Worm (Caenorhabditis elegans) whole organism, young adult: ENCODE results near the gene R05H5.7.
A peak's percentile ranks its signal among the peaks of the same experiment; 100 is the strongest.

Experiments used
- B0336.3 ChIP-seq: fragments of 200-800 bp; sonication (Bioruptor generic); IDR thresholded peaks from 2 replicates; pipeline ENCODE4 v1.3.6; 2022; ENCODE audit warnings: missing genetic modification characterization, missing compliant biosample characterization
- F23B12.7 ChIP-seq: sonication (generic microtip); optimal IDR thresholded peaks from 2 replicates; lab custom pipeline; 2017; ENCODE audit warnings: missing genetic modification characterization, mild to moderate bottlenecking, missing compliant biosample characterization, antibody characterized with exemption, moderate library complexity; ENCODE audit not compliant: insufficient read depth
- F57C9.4 ChIP-seq: sonication (generic microtip); optimal IDR thresholded peaks from 2 replicates; lab custom pipeline; 2017; ENCODE audit warnings: mild to moderate bottlenecking, missing genetic modification characterization, missing compliant biosample characterization
- K11D2.4 ChIP-seq: fragments of 200-800 bp; sonication (Bioruptor generic); IDR thresholded peaks from 2 replicates; pipeline ENCODE4 v1.3.6; 2022; ENCODE audit warnings: missing genetic modification reagents, missing genetic modification characterization, missing compliant biosample characterization
- T26A5.8 ChIP-seq: sonication (generic microtip); optimal IDR thresholded peaks from 2 replicates; lab custom pipeline; 2016; ENCODE audit warnings: missing genetic modification characterization, missing compliant biosample characterization
- Y53G8AR.9 ChIP-seq: fragments of 200-800 bp; sonication (Bioruptor generic); conservative IDR thresholded peaks from 2 replicates; pipeline ENCODE4 v1.3.6; 2022; ENCODE audit warnings: missing genetic modification reagents, missing genetic modification characterization, missing compliant biosample characterization
- Y79H2A.3 ChIP-seq: fragments of 200-800 bp; sonication (Bioruptor generic); conservative IDR thresholded peaks from 2 replicates; pipeline ENCODE4 v1.3.6; 2022; ENCODE audit warnings: missing genetic modification reagents, missing genetic modification characterization, missing compliant biosample characterization
- Y95B8A.8 ChIP-seq: fragments of 200-800 bp; sonication (Bioruptor generic); IDR thresholded peaks from 2 replicates; pipeline ENCODE4 v1.3.6; 2022; ENCODE audit warnings: missing genetic modification reagents, missing genetic modification characterization, missing compliant biosample characterization
- ZK185.1 ChIP-seq: sonication (generic microtip); optimal IDR thresholded peaks from 2 replicates; lab custom pipeline; 2016; ENCODE audit warnings: mild to moderate bottlenecking, missing genetic modification characterization, missing compliant biosample characterization; ENCODE audit not compliant: poor library complexity, severe bottlenecking
- akir-1 ChIP-seq: fragments of 200-800 bp; sonication (Bioruptor generic); optimal IDR thresholded peaks from 2 replicates; lab custom pipeline; 2018; ENCODE audit warnings: mild to moderate bottlenecking, missing genetic modification characterization, moderate library complexity, missing compliant biosample characterization
- aptf-2 ChIP-seq: fragments of 200-800 bp; sonication (Bioruptor generic); conservative IDR thresholded peaks from 2 replicates; pipeline ENCODE4 v1.3.6; 2022; ENCODE audit warnings: missing genetic modification reagents, missing genetic modification characterization, missing compliant biosample characterization
- ccch-3 ChIP-seq: fragments of 200-800 bp; sonication (Bioruptor generic); optimal IDR thresholded peaks from 2 replicates; lab custom pipeline; 2018; ENCODE audit warnings: mild to moderate bottlenecking, missing genetic modification characterization, missing compliant biosample characterization
- cebp-2 ChIP-seq: fragments of 200-800 bp; sonication (Bioruptor generic); IDR thresholded peaks from 2 replicates; pipeline ENCODE4 v1.3.6; 2022; ENCODE audit warnings: missing genetic modification characterization, missing compliant biosample characterization
- egl-18 ChIP-seq: fragments of 200-800 bp; sonication (Bioruptor generic); IDR thresholded peaks from 2 replicates; pipeline ENCODE4 v1.3.6; 2022; ENCODE audit warnings: missing genetic modification reagents, missing genetic modification characterization, missing compliant biosample characterization
- egrh-3 ChIP-seq: fragments of 200-800 bp; sonication (Bioruptor generic); IDR thresholded peaks from 2 replicates; pipeline ENCODE4 v1.3.6; 2022; ENCODE audit warnings: missing genetic modification reagents, missing genetic modification characterization, missing compliant biosample characterization
- hsf-1 ChIP-seq: fragments of 200-800 bp; sonication (Bioruptor generic); IDR thresholded peaks from 2 replicates; pipeline ENCODE4 v1.3.6; 2022; ENCODE audit warnings: missing genetic modification reagents, missing genetic modification characterization, missing compliant biosample characterization
- lsl-1 ChIP-seq: fragments of 200-800 bp; sonication (Bioruptor generic); optimal IDR thresholded peaks from 2 replicates; lab custom pipeline; 2018; ENCODE audit warnings: mild to moderate bottlenecking, missing genetic modification characterization, moderate library complexity, missing compliant biosample characterization
- lsy-27 ChIP-seq: sonication (generic microtip); optimal IDR thresholded peaks from 2 replicates; lab custom pipeline; 2017; ENCODE audit warnings: missing genetic modification characterization, mild to moderate bottlenecking, missing compliant biosample characterization, antibody characterized with exemption, missing genotype, borderline replicate concordance; ENCODE audit not compliant: insufficient read depth
- madf-10 ChIP-seq: sonication (generic microtip); optimal IDR thresholded peaks from 2 replicates; lab custom pipeline; 2016; ENCODE audit warnings: mild to moderate bottlenecking, missing genetic modification characterization, missing compliant biosample characterization
- madf-3 ChIP-seq: fragments of 200-800 bp; sonication (Bioruptor generic); IDR thresholded peaks from 2 replicates; pipeline ENCODE4 v1.3.6; 2022; ENCODE audit warnings: missing genetic modification reagents, missing genetic modification characterization, missing compliant biosample characterization
- madf-8 ChIP-seq: fragments of 200-800 bp; sonication (Bioruptor generic); conservative IDR thresholded peaks from 2 replicates; pipeline ENCODE4 v1.3.6; 2022; ENCODE audit warnings: missing genetic modification reagents, missing genetic modification characterization, missing compliant biosample characterization
- nfya-2 ChIP-seq: fragments of 200-800 bp; sonication (Bioruptor generic); IDR thresholded peaks from 2 replicates; pipeline ENCODE4 v1.3.6; 2022; ENCODE audit warnings: missing genetic modification reagents, missing genetic modification characterization, missing compliant biosample characterization
- pbrm-1 ChIP-seq: fragments of 200-800 bp; sonication (Bioruptor generic); IDR thresholded peaks from 2 replicates; pipeline ENCODE4 v1.3.6; 2022; ENCODE audit warnings: missing genetic modification reagents, missing genetic modification characterization, missing compliant biosample characterization
- pha-4 ChIP-seq: fragments of 150-350 bp; sonication (generic microtip); optimal IDR thresholded peaks from 2 replicates; lab custom pipeline; 2014; ENCODE audit warnings: missing biosample characterization, missing genetic modification reagents, missing genetic modification characterization
- rpc-1 ChIP-seq, 2 experiments: fragments of 150-350 bp in 1 of 2; sonication (generic microtip) in 1 of 2; optimal IDR thresholded peaks; 2 replicates each; lab custom pipeline; 2014 to 2018; ENCODE audit warnings: missing biosample characterization in 1 of 2, missing genetic modification characterization in 1 of 2, missing genetic modification reagents in 1 of 2, missing genotype in 1 of 2
- snpc-1.1 ChIP-seq: sonication (generic microtip); optimal IDR thresholded peaks from 2 replicates; lab custom pipeline; 2017; ENCODE audit warnings: missing genetic modification characterization, mild to moderate bottlenecking, missing compliant biosample characterization, antibody characterized with exemption, moderate library complexity, missing genotype, missing genetic modification reagents; ENCODE audit not compliant: insufficient read depth
- snpc-3.4 ChIP-seq: sonication (generic microtip); optimal IDR thresholded peaks from 2 replicates; lab custom pipeline; 2017; ENCODE audit warnings: missing genetic modification characterization, mild to moderate bottlenecking, missing compliant biosample characterization, antibody characterized with exemption, moderate library complexity, missing genotype, missing genetic modification reagents
- zfh-2 ChIP-seq: fragments of 200-800 bp; sonication (Bioruptor generic); conservative IDR thresholded peaks from 2 replicates; pipeline ENCODE4 v1.3.6; 2022; ENCODE audit warnings: missing genetic modification reagents, missing genetic modification characterization, missing compliant biosample characterization
- zim-3 ChIP-seq: sonication (generic microtip); optimal IDR thresholded peaks from 2 replicates; lab custom pipeline; 2017; ENCODE audit warnings: mild to moderate bottlenecking, missing genetic modification characterization, moderate library complexity, missing compliant biosample characterization
- ztf-26 ChIP-seq: sonication (generic microtip); optimal IDR thresholded peaks from 2 replicates; lab custom pipeline; 2017; ENCODE audit warnings: missing genetic modification characterization, missing compliant biosample characterization

The R05H5.7 gene

ce11 chrII:10155106-10155505 is 37.2 kb upstream of the R05H5.7 start, which contains the start of gene nlp-63 (continued):
- TF ChIP-seq nfya-2 (GFP tag; lab: Robert Waterston, UW) (no peak), madf-3 (GFP tag; lab: Robert Waterston, UW) (no peak), zim-3 (no peak), pha-4 (tag; lab: Kevin White, UChicago) (no peak)
- TF ChIP-seq, all 124 proteins: peak for 0

ce11 chrII:10162785-10163184 is 29.5 kb upstream of the R05H5.7 start:
- no peak for TF ChIP-seq T26A5.8 (tag; lab: Kevin White, UChicago)
- TF ChIP-seq F23B12.7 (tag; lab: Kevin White, UChicago): no peak
- peak; percentile 61 for TF ChIP-seq zfh-2
- no peak for TF ChIP-seq Y79H2A.3 (GFP tag; lab: Robert Waterston, UW)
- TF ChIP-seq egl-18 (GFP tag; lab: Robert Waterston, UW): no peak
- no peak for TF ChIP-seq Y95B8A.8

- TF ChIP-seq lsy-27 (tag; lab: Kevin White, UChicago) (no peak), rpc-1 (optimal IDR thresholded peaks at IDR 0.05; lab: Kevin White, UChicago) (no peak), rpc-1 (tag; optimal IDR thresholded peaks at IDR 0.05; lab: Kevin White, UChicago) (no peak), cebp-2 (GFP tag; lab: Robert Waterston, UW) (no peak), K11D2.4 (GFP tag; lab: Robert Waterston, UW) (no peak), egl-18 (GFP tag; lab: Robert Waterston, UW) (no peak), snpc-3.4 (tag; lab: Kevin White, UChicago) (no peak), egrh-3 (GFP tag; lab: Robert Waterston, UW) (no peak), ZK185.1 (tag; lab: Kevin White, UChicago) (no peak), madf-10 (no peak), madf-8 (no peak), Y53G8AR.9 (GFP tag; lab: Robert Waterston, UW) (no peak), snpc-1.1 (tag; lab: Kevin White, UChicago) (no peak), B0336.3 (GFP tag; lab: Robert Waterston, UW) (no peak), ztf-26 (tag; lab: Kevin White, UChicago) (no peak), hsf-1 (GFP tag; lab: Robert Waterston, UW) (no peak), F57C9.4 (tag; lab: Kevin White, UChicago) (no peak)
Observed at ce11 chrII:10164137-10164536, 28.2 kb upstream of the R05H5.7 start.

- no peak for TF ChIP-seq aptf-2 (GFP tag; lab: Robert Waterston, UW)
- no peak for TF ChIP-seq akir-1 (GFP tag; lab: Kevin White, UChicago)
- no peak for TF ChIP-seq ccch-3 (GFP tag; lab: Kevin White, UChicago)
- no peak for TF ChIP-seq pbrm-1 (GFP tag; lab: Robert Waterston, UW)
Observed at ce11 chrII:10166365-10166764, 25.9 kb upstream of the R05H5.7 start.

- no peak for TF ChIP-seq lsl-1
Observed at ce11 chrII:10167731-10168130, 24.6 kb upstream of the R05H5.7 start.
